Fruit fly (Drosophila melanogaster): ENCODE measurements around the gene Osi19.
A peak's percentile ranks its signal among the peaks of the same experiment; 100 is the strongest.

Gene Osi19

DNA sequence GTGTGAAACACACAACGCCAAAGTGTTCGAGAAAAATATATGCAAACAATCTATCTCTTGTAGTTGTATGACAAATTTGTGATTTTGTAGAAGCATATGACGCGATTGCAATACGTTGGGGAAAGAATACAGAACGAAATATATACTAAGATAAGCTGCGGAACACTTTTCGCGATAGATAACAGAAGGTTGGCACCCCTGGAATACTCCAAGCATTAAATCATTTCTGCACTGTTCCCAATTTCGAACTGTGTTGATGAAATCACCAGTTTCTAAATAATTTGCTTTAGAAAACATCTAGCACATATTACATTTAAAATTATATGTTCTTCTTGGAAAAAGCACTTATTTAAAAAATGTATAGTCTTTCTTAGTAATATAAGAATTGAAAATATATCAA is 19.2 kb downstream of the Osi19 start:
- TF ChIP-seq fru (GFP tag; optimal IDR thresholded peaks at IDR 0.05) = no peak
- TF ChIP-seq brk (GFP tag; optimal IDR thresholded peaks at IDR 0.05) = peak; percentile 25

DNA sequence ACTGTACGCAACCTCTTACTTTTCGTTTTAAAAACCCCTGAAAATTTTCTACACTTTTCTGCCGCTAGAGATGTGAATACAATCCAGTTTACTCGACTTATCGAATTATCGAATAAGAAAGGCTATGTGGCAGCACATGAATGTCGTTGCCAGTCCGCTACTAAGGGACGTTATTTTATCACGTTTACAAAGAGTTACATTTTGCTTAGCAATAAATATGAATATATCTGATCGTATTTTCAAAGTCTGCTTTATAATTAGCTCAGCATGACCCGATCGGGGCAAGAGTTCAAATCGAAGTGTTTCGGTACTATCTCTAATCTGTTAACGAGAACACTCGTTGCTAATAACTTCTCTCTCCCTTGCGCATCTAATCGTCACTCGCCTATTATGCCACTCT is 32.9 kb downstream of the Osi19 start, which contains the start of gene CG42724:
Gene CG42724, minus strand, starts transcription at position 189 of the 400 bp plus-strand sequence.
- TF ChIP-seq psq (GFP tag; optimal IDR thresholded peaks at IDR 0.05) = peak; percentile 20
- TF ChIP-seq CG9705 (GFP tag; optimal IDR thresholded peaks at IDR 0.05) = peak; percentile 29
- TF ChIP-seq Mio (GFP tag; optimal IDR thresholded peaks at IDR 0.05) = no peak
- TF ChIP-seq sv (GFP tag; optimal IDR thresholded peaks at IDR 0.05) = peak; percentile 42
- peak; percentile 30 for TF ChIP-seq Myc (optimal IDR thresholded peaks at IDR 0.05)
- TF ChIP-seq rgr (GFP tag; optimal IDR thresholded peaks at IDR 0.05) = no peak

- no peak for TF ChIP-seq Rel (GFP tag; optimal IDR thresholded peaks at IDR 0.05)
- no peak for TF ChIP-seq Rel (tag; optimal IDR thresholded peaks at IDR 0.05)
- TF ChIP-seq sage (GFP tag; optimal IDR thresholded peaks at IDR 0.05) = no peak
- peak; percentile 29 for TF ChIP-seq HLH106 (tag; optimal IDR thresholded peaks at IDR 0.05)
- TF ChIP-seq N (GFP tag; optimal IDR thresholded peaks at IDR 0.05) = no peak
- TF ChIP-seq rgr (GFP tag; optimal IDR thresholded peaks at IDR 0.05) = peak; percentile 25
- TF ChIP-seq woc (GFP tag; optimal IDR thresholded peaks at IDR 0.05) = peak; percentile 44
- TF ChIP-seq Hr83 (GFP tag; optimal IDR thresholded peaks at IDR 0.05; ENCODE audit: poor library complexity, severe bottlenecking) = peak; percentile 57
- TF ChIP-seq psq (GFP tag; optimal IDR thresholded peaks at IDR 0.05) = peak; percentile 11
- peak; percentile 31 for TF ChIP-seq Myc (optimal IDR thresholded peaks at IDR 0.05)
- no peak for TF ChIP-seq Sp1 (GFP tag; optimal IDR thresholded peaks at IDR 0.05)
These were observed 33.5 kb downstream of the Osi19 start, which contains the start of gene CG10286 for dm6 chr3R:6368550-6369238. CG10286 (plus strand) TSS chr3R:6368965.

DNA sequence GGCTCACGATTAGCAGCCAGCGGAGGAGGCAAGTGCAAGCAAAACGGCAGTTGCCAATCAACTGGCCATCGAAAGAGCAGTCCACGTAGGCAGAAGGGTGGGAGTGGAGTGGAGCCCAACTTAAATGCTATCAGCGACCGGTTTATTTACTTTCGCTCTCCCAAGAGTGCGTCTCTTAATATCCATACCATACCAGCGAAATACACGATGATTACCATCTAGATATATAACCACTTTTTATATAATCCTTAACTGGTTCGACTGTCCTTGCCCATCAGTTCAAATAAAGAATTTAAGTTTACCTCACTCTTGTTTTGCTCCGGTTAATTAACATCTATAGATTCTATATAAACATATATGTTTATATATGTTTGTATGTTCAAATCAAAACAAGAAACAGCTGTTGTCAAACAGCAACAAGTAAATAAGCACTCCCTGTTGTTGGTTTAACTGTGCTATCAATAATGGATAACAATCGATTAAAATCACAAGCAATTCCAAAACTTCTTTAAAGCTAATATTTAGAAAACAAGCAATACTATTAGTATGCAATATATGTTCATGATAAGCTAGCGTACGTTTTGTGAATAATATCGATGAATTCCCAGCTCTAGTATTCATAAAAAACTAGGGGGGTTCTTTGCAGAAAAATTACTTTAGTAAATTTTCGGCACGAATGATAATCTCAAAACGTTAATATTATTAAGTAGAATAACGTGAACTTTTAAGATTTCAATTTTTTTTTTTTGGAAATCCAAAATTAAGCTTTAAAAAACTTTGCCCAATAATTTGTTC is 38.5 kb downstream of the Osi19 start:
- TF ChIP-seq dsf (GFP tag; optimal IDR thresholded peaks at IDR 0.05; ENCODE audit: borderline replicate concordance) = peak; percentile 36
- TF ChIP-seq h (GFP tag; optimal IDR thresholded peaks at IDR 0.05) = peak; percentile 58
- TF ChIP-seq Mio (GFP tag; optimal IDR thresholded peaks at IDR 0.05) = no peak
- TF ChIP-seq Hnf4 (GFP tag; optimal IDR thresholded peaks at IDR 0.05) = peak; percentile 33
- peak; percentile 41 for TF ChIP-seq fru (GFP tag; optimal IDR thresholded peaks at IDR 0.05)
- no peak for TF ChIP-seq pan (optimal IDR thresholded peaks at IDR 0.05)
- TF ChIP-seq Jra (GFP tag; optimal IDR thresholded peaks at IDR 0.05) = peak; percentile 62
- TF ChIP-seq br (GFP tag; optimal IDR thresholded peaks at IDR 0.05) = no peak
- TF ChIP-seq usp (GFP tag; optimal IDR thresholded peaks at IDR 0.05) = no peak
- TF ChIP-seq Sp1 (GFP tag; optimal IDR thresholded peaks at IDR 0.05) = peak; percentile 34
- peak; percentile 33 for TF ChIP-seq sv (GFP tag; optimal IDR thresholded peaks at IDR 0.05)
- peak; percentile 37 for TF ChIP-seq ey (GFP tag; optimal IDR thresholded peaks at IDR 0.05)
- peak; percentile 51 for TF ChIP-seq HLH106 (tag; optimal IDR thresholded peaks at IDR 0.05)
- peak; percentile 26 for TF ChIP-seq Hr83 (GFP tag; optimal IDR thresholded peaks at IDR 0.05; ENCODE audit: poor library complexity, severe bottlenecking)
- TF ChIP-seq Abd-B (GFP tag; optimal IDR thresholded peaks at IDR 0.05) = no peak
- peak in 1 of 2 experiments; percentile 29 for TF ChIP-seq foxo (GFP tag; optimal IDR thresholded peaks at IDR 0.05)
- no peak for TF ChIP-seq sage (GFP tag; optimal IDR thresholded peaks at IDR 0.05)
- TF ChIP-seq CrebA (GFP tag; optimal IDR thresholded peaks at IDR 0.05; ENCODE audit: borderline replicate concordance) = no peak
- TF ChIP-seq Dif (GFP tag; optimal IDR thresholded peaks at IDR 0.05; ENCODE audit: partially characterized antibody) = no peak
- no peak for TF ChIP-seq dl (GFP tag; optimal IDR thresholded peaks at IDR 0.05; ENCODE audit: insufficient read depth in 1 of 2, partially characterized antibody in 2 of 2)
- no peak for TF ChIP-seq Dfd (GFP tag; optimal IDR thresholded peaks at IDR 0.05)
- peak; percentile 49 for TF ChIP-seq OdsH (GFP tag; optimal IDR thresholded peaks at IDR 0.05)
- no peak for TF ChIP-seq Rel (GFP tag; optimal IDR thresholded peaks at IDR 0.05)
- peak; percentile 3 for TF ChIP-seq Rel (tag; optimal IDR thresholded peaks at IDR 0.05)
- no peak for TF ChIP-seq tai (GFP tag; optimal IDR thresholded peaks at IDR 0.05)
- TF ChIP-seq Hr78 (GFP tag; optimal IDR thresholded peaks at IDR 0.05) = no peak
- no peak for TF ChIP-seq lola (GFP tag; optimal IDR thresholded peaks at IDR 0.05)
- TF ChIP-seq N (GFP tag; optimal IDR thresholded peaks at IDR 0.05) = no peak
- TF ChIP-seq Vsx2 (GFP tag; optimal IDR thresholded peaks at IDR 0.05; ENCODE audit: partially characterized antibody) = no peak
- TF ChIP-seq jim (GFP tag; optimal IDR thresholded peaks at IDR 0.05) = no peak
- TF ChIP-seq rgr (GFP tag; optimal IDR thresholded peaks at IDR 0.05) = peak; percentile 39
- TF ChIP-seq woc (GFP tag; optimal IDR thresholded peaks at IDR 0.05) = peak; percentile 54
- no peak for TF ChIP-seq brk (GFP tag; optimal IDR thresholded peaks at IDR 0.05)
- no peak for TF ChIP-seq Myc (optimal IDR thresholded peaks at IDR 0.05)
- peak; percentile 16 for TF ChIP-seq CG9705 (GFP tag; optimal IDR thresholded peaks at IDR 0.05)
- no peak for TF ChIP-seq dmrt93B (GFP tag; optimal IDR thresholded peaks at IDR 0.05)
- TF ChIP-seq GATAd (GFP tag; optimal IDR thresholded peaks at IDR 0.05) = no peak
- peak; percentile 26 for TF ChIP-seq psq (GFP tag; optimal IDR thresholded peaks at IDR 0.05)
- TF ChIP-seq CG32264 (GFP tag; optimal IDR thresholded peaks at IDR 0.05) = no peak

Data from whole organism, wandering third instar larva.